Fruit fly (Drosophila melanogaster): ENCODE data around the gene Dref.

Gene Dref

DNA sequence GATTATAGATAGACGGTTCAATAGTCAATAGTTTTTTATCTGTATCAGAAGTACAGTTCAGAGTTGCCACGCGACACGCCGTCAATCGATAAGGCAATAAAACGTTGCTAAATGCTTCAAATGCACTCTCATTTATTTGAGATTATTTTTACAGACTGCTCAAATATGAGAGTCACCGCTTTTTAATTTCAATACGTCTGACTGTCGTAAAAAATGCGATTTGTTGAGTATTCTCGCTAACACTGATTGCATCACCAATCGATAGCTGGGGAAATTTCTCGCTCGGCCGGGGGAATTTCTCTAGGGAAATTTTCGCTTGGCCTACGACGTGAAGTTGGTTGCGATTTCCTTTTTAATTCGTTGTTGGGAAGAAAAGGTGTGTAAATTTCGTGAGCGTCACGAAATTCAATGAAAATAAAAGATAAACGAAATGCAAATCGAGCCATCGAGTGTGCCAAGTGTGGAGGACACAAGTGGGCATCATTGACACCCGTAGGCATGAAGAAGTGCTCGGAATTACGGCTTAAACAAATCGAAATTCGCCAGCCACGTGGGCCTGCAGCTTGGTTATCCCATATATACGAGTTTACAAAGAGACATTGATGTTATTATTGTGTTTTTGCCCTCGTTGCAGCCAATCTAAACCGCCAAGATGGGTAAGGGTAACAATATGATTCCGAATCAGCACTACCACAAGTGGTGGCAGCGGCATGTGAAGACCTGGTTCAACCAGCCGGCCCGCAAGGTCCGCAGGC lies at the start of gene Dref, which contains the start of gene RpL13:
Gene Dref (minus strand): TSS at position 247 of the 755 bp plus-strand sequence.
Gene RpL13 (plus strand): TSS at position 331 of the 755 bp plus-strand sequence.
- TF ChIP-seq eg (GFP tag; IDR thresholded peaks at IDR 0.05), result peak; percentile 83
- peak; percentile 92 for TF ChIP-seq vri (GFP tag; optimal IDR thresholded peaks at IDR 0.05)
- TF ChIP-seq salr (GFP tag; optimal IDR thresholded peaks at IDR 0.05), result peak in 1 of 2 experiments; percentile 78
- peak; percentile 81 for TF ChIP-seq CG16779 (tag; optimal IDR thresholded peaks at IDR 0.05)
- peak; percentile 69 to 93 for TF ChIP-seq ss (GFP tag; optimal IDR thresholded peaks at IDR 0.05)
- peak; percentile 78 for TF ChIP-seq Sox14 (GFP tag; optimal IDR thresholded peaks at IDR 0.05)
- TF ChIP-seq CG9139 (GFP tag; optimal IDR thresholded peaks at IDR 0.05), result peak; percentile 86
- peak; percentile 72 for TF ChIP-seq acj6 (GFP tag; optimal IDR thresholded peaks at IDR 0.05)
- peak; percentile 44 for TF ChIP-seq Gug (GFP tag; IDR thresholded peaks at IDR 0.05)
- peak; percentile 78 for TF ChIP-seq CG10669 (GFP tag; optimal IDR thresholded peaks at IDR 0.05)
- TF ChIP-seq topi (GFP tag; optimal IDR thresholded peaks at IDR 0.05), result peak; percentile 85
- peak; percentile 90 for TF ChIP-seq svp (GFP tag)
- TF ChIP-seq spab (GFP tag; optimal IDR thresholded peaks at IDR 0.05), result no peak
- peak; percentile 39; the same call in 1 of the 2 replicates for TF ChIP-seq CG15336 (GFP tag; IDR thresholded peaks at IDR 0.05)
- peak; percentile 66 for TF ChIP-seq CG6792 (GFP tag; optimal IDR thresholded peaks at IDR 0.05)
- TF ChIP-seq CG31627 (GFP tag; optimal IDR thresholded peaks at IDR 0.05), result peak; percentile 78
- TF ChIP-seq dsx (GFP tag; optimal IDR thresholded peaks at IDR 0.05; ENCODE audit: poor library complexity, severe bottlenecking), result peak; percentile 54
- TF ChIP-seq fd59A (GFP tag; optimal IDR thresholded peaks at IDR 0.05), result peak; percentile 60
- peak; percentile 77 for TF ChIP-seq pdm3 (GFP tag; optimal IDR thresholded peaks at IDR 0.05)
- peak; percentile 84 for TF ChIP-seq CG8632 (GFP tag; optimal IDR thresholded peaks at IDR 0.05)
- no peak for TF ChIP-seq Lpt (GFP tag; optimal IDR thresholded peaks at IDR 0.05)
- TF ChIP-seq CG4318 (GFP tag; optimal IDR thresholded peaks at IDR 0.05), result no peak
- peak; percentile 82 for TF ChIP-seq fd85E (GFP tag; optimal IDR thresholded peaks at IDR 0.05)
- TF ChIP-seq CG8319 (GFP tag; optimal IDR thresholded peaks at IDR 0.05), result peak; percentile 65
- peak; percentile 53 for TF ChIP-seq Ets21C (GFP tag; optimal IDR thresholded peaks at IDR 0.05)
- TF ChIP-seq CG6276 (GFP tag; optimal IDR thresholded peaks at IDR 0.05), result no peak
- TF ChIP-seq CG10631 (GFP tag; optimal IDR thresholded peaks at IDR 0.05), result no peak
- peak; percentile 82 for TF ChIP-seq Blimp-1 (GFP tag; optimal IDR thresholded peaks at IDR 0.05)
- no peak for TF ChIP-seq CG11294 (GFP tag; IDR thresholded peaks at IDR 0.05)
- TF ChIP-seq CG11902 (GFP tag; optimal IDR thresholded peaks at IDR 0.05), result no peak
- no peak for TF ChIP-seq Hr38 (GFP tag; optimal IDR thresholded peaks at IDR 0.05)
- peak; percentile 59 for TF ChIP-seq CG11762 (GFP tag; optimal IDR thresholded peaks at IDR 0.05; ENCODE audit: insufficient read depth)
- TF ChIP-seq Eip93F (GFP tag; optimal IDR thresholded peaks at IDR 0.05), result no peak
- peak; percentile 67 for TF ChIP-seq Hr39 (GFP tag; optimal IDR thresholded peaks at IDR 0.05)
- TF ChIP-seq Sox102F (GFP tag; optimal IDR thresholded peaks at IDR 0.05), result peak; percentile 92
- TF ChIP-seq CG3919 (GFP tag; optimal IDR thresholded peaks at IDR 0.05), result peak; percentile 85
- peak; percentile 73 for TF ChIP-seq Hr4 (GFP tag; optimal IDR thresholded peaks at IDR 0.05)
- peak; percentile 78 for TF ChIP-seq OdsH (GFP tag; optimal IDR thresholded peaks at IDR 0.05)
- TF ChIP-seq fkh (GFP tag; optimal IDR thresholded peaks at IDR 0.05), result peak; percentile 79
- peak; percentile 78 for TF ChIP-seq CG6808 (GFP tag; optimal IDR thresholded peaks at IDR 0.05)
- TF ChIP-seq CG6163 (GFP tag; IDR thresholded peaks at IDR 0.05), result peak; percentile 89
- peak; percentile 83 for TF ChIP-seq CG1621 (tag; optimal IDR thresholded peaks at IDR 0.05)
- TF ChIP-seq dac (GFP tag; optimal IDR thresholded peaks at IDR 0.05), result peak; percentile 46
- peak; percentile 97 for TF ChIP-seq CG6854 (GFP tag; optimal IDR thresholded peaks at IDR 0.05)
- peak; percentile 51 for TF ChIP-seq Ets96B (tag; optimal IDR thresholded peaks at IDR 0.05)
- TF ChIP-seq Met (GFP tag; optimal IDR thresholded peaks at IDR 0.05), result peak; percentile 88
- peak; percentile 80 for TF ChIP-seq net (GFP tag; optimal IDR thresholded peaks at IDR 0.05)
- peak; percentile 28 for TF ChIP-seq Sox15 (GFP tag; optimal IDR thresholded peaks at IDR 0.05)
- peak; percentile 83 for TF ChIP-seq Eip75B (GFP tag; optimal IDR thresholded peaks at IDR 0.05)
- peak; percentile 90 for TF ChIP-seq Eip78C (GFP tag)
